Fruit fly (Drosophila melanogaster) whole organism, embryonic: ENCODE measurements around the gene Dus1.

Experiments
- CG13296 ChIP-seq: fragments of 200-800 bp; sonication (Bioruptor generic); optimal IDR thresholded peaks from 3 replicates; lab custom pipeline; 2018; ENCODE audit warnings: missing biosample characterization, mild to moderate bottlenecking, missing genetic modification characterization
- CG17612 ChIP-seq: fragments of 200-800 bp; sonication (Bioruptor generic); IDR thresholded peaks from 2 replicates; pipeline ENCODE4 v1.3.6; 2022; ENCODE audit warnings: missing biosample characterization, missing genetic modification characterization
- Med ChIP-seq: fragments of 200-800 bp; sonication (Bioruptor generic); peaks from one replicate; lab custom pipeline; 2016; ENCODE audit warnings: missing biosample characterization, missing genetic modification characterization, mild to moderate bottlenecking, inconsistent platforms, moderate library complexity
- Sox102F ChIP-seq: fragments of 200-800 bp; sonication (Bioruptor generic); optimal IDR thresholded peaks from 2 replicates; lab custom pipeline; 2018; ENCODE audit warnings: missing biosample characterization, mild to moderate bottlenecking, missing genetic modification characterization, moderate library complexity
- fd102C ChIP-seq: fragments of 200-800 bp; sonication (Bioruptor generic); optimal IDR thresholded peaks from 2 replicates; lab custom pipeline; 2018; ENCODE audit warnings: missing biosample characterization, mild to moderate bottlenecking, missing genetic modification characterization, moderate library complexity
- kah ChIP-seq: fragments of 200-800 bp; sonication (Bioruptor generic); optimal IDR thresholded peaks from 2 replicates; lab custom pipeline; 2018; ENCODE audit warnings: missing biosample characterization, mild to moderate bottlenecking, missing genetic modification characterization
- pho ChIP-seq: fragments of 200-800 bp; sonication (Bioruptor generic); optimal IDR thresholded peaks from 2 replicates; lab custom pipeline; 2016; ENCODE audit warnings: missing biosample characterization, missing genetic modification characterization
- sim ChIP-seq: fragments of 200-800 bp; sonication (Bioruptor generic); IDR thresholded peaks from 2 replicates; pipeline ENCODE4 v1.3.6; 2022; ENCODE audit warnings: missing biosample characterization, missing genetic modification characterization

dm6 chr2L:297480-298284 is 26.1 kb upstream of the Dus1 start, which contains the start of gene Pi3K21B:
- TF ChIP-seq CG17612 (GFP tag; lab: Robert Waterston, UW) = peak; percentile 52; the same call in 1 of the 2 replicates
- peak; percentile 99 for TF ChIP-seq Med (GFP tag; lab: Kevin White, UChicago)
- peak; percentile 87 for TF ChIP-seq Sox102F (GFP tag; lab: Kevin White, UChicago)
- TF ChIP-seq CG13296 (GFP tag; lab: Kevin White, UChicago) = peak; percentile 84
- no peak for TF ChIP-seq sim
- TF ChIP-seq kah (GFP tag; lab: Kevin White, UChicago) = peak; percentile 89
- TF ChIP-seq pho (GFP tag; lab: Kevin White, UChicago) = peak; percentile 90
- no peak for TF ChIP-seq fd102C (GFP tag; lab: Kevin White, UChicago)
